Worm (Caenorhabditis elegans): ENCODE data around the gene T03F6.9.

Gene T03F6.9

ce11 chrIII:13333754-13334153, 37.1 kb downstream of the T03F6.9 start, which contains the start of gene sdz-20:
Gene sdz-20, plus strand, starts transcription at chrIII:13334054.
- TF ChIP-seq snpc-4 (tag; optimal IDR thresholded peaks at IDR 0.05) = no peak
- no peak for TF ChIP-seq ham-2 (GFP tag; optimal IDR thresholded peaks at IDR 0.05)
- TF ChIP-seq nhr-2 (tag; optimal IDR thresholded peaks at IDR 0.05) = no peak
- no peak for TF ChIP-seq nhr-12 (tag; optimal IDR thresholded peaks at IDR 0.05)
- no peak for TF ChIP-seq cnd-1 (tag; optimal IDR thresholded peaks at IDR 0.05)
- no peak for TF ChIP-seq mep-1 (tag; optimal IDR thresholded peaks at IDR 0.05)
- TF ChIP-seq tbx-8 (GFP tag; optimal IDR thresholded peaks at IDR 0.05) = no peak
- TF ChIP-seq ztf-11 (tag; optimal IDR thresholded peaks at IDR 0.05) = no peak
- no peak for TF ChIP-seq elt-3 (tag; optimal IDR thresholded peaks at IDR 0.05)
- TF ChIP-seq unc-120 (tag; optimal IDR thresholded peaks at IDR 0.05; ENCODE audit: poor library complexity, severe bottlenecking) = no peak
- TF ChIP-seq nhr-237 (tag; optimal IDR thresholded peaks at IDR 0.05) = no peak
- no peak for TF ChIP-seq bed-3 (GFP tag; optimal IDR thresholded peaks at IDR 0.05)
- no peak for TF ChIP-seq sptf-1 (tag; optimal IDR thresholded peaks at IDR 0.05)
- TF ChIP-seq hlh-1 (tag; optimal IDR thresholded peaks at IDR 0.05) = no peak
- no peak for TF ChIP-seq elt-1 (tag; optimal IDR thresholded peaks at IDR 0.05; ENCODE audit: borderline replicate concordance, insufficient read depth)
- TF ChIP-seq lin-13 (tag; optimal IDR thresholded peaks at IDR 0.05) = no peak
- TF ChIP-seq lsy-2 (tag; optimal IDR thresholded peaks at IDR 0.05) = no peak
- no peak for TF ChIP-seq ceh-39 (tag; optimal IDR thresholded peaks at IDR 0.05)
- TF ChIP-seq flh-1 (GFP tag; optimal IDR thresholded peaks at IDR 0.05) = no peak

DNA sequence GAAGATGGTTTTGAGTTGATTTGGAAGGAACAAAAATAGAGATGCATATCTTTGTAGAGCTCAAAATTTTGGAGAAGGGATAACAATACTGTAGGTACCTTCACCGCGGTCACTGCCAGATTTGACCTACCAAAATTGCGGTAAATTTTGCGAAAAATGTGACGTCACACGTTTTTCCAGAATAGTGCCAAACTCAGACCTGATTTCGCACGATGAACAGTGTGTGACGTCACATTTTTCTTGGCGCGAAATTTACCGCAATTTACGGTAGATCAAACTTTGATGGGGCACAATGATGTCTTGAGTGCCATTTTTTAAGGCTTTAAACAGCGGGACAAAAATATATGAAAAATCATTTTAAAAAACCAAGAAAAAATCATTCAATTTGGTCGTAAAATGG, 42.0 kb downstream of the T03F6.9 start:
- TF ChIP-seq zip-8 (tag; optimal IDR thresholded peaks at IDR 0.05) (peak; percentile 96), unc-120 (tag; optimal IDR thresholded peaks at IDR 0.05; ENCODE audit: poor library complexity, severe bottlenecking) (no peak)

ce11 chrIII:13324739-13325138, 46.1 kb downstream of the T03F6.9 start, which contains the start of gene F53A2.1:
Gene F53A2.1, minus strand, starts transcription at chrIII:13324839.
- TF ChIP-seq bed-3 (GFP tag; optimal IDR thresholded peaks at IDR 0.05) (no peak), unc-39 (tag; optimal IDR thresholded peaks at IDR 0.05) (no peak), unc-120 (tag; optimal IDR thresholded peaks at IDR 0.05; ENCODE audit: poor library complexity, severe bottlenecking) (no peak)

- TF ChIP-seq mep-1 (tag; optimal IDR thresholded peaks at IDR 0.05) = no peak
Observed at ce11 chrIII:13322578-13322977, 48.3 kb downstream of the T03F6.9 start, which contains the start of gene F53A2.11. Gene F53A2.11, minus strand, starts transcription at chrIII:13322678.

Data from whole organism, mixed stage, embryonic.